Worm (Caenorhabditis elegans) whole organism, L2 larva: ENCODE results near the gene lgc-16.

Experiments used
- ama-1 ChIP-seq: fragments of 150-350 bp; optimal IDR thresholded peaks from 2 replicates; lab custom pipeline; 2018; ENCODE audit warnings: inconsistent platforms
- egl-27 ChIP-seq: sonication (generic microtip); optimal IDR thresholded peaks from 3 replicates; lab custom pipeline; 2017; ENCODE audit warnings: missing biosample characterization, missing genetic modification reagents, missing genetic modification characterization
- elt-3 ChIP-seq: sonication (generic microtip); optimal IDR thresholded peaks from 2 replicates; lab custom pipeline; 2017; ENCODE audit warnings: missing biosample characterization, missing genetic modification characterization
- gmeb-1 ChIP-seq: fragments of 150-350 bp; optimal IDR thresholded peaks from 2 replicates; lab custom pipeline; 2014; ENCODE audit warnings: missing biosample characterization, missing genetic modification characterization
- lin-13 ChIP-seq: fragments of 150-350 bp; optimal IDR thresholded peaks from 2 replicates; lab custom pipeline; 2014; ENCODE audit warnings: missing biosample characterization, missing genetic modification reagents, missing genetic modification characterization
- lin-39 ChIP-seq: fragments of 150-350 bp; optimal IDR thresholded peaks from 2 replicates; lab custom pipeline; 2014; ENCODE audit warnings: missing biosample characterization, missing genetic modification reagents, missing genetic modification characterization
- mab-5 ChIP-seq: fragments of 150-350 bp; optimal IDR thresholded peaks from 2 replicates; lab custom pipeline; 2014; ENCODE audit warnings: missing biosample characterization, missing genetic modification characterization
- nhr-23 ChIP-seq: fragments of 150-350 bp; optimal IDR thresholded peaks from 2 replicates; lab custom pipeline; 2014; ENCODE audit warnings: missing biosample characterization, missing genetic modification reagents, missing genetic modification characterization
- skn-1 ChIP-seq: sonication (generic microtip); optimal IDR thresholded peaks from 2 replicates; lab custom pipeline; 2017; ENCODE audit warnings: missing biosample characterization, missing genetic modification characterization
- unc-55 ChIP-seq: fragments of 150-350 bp; sonication (generic microtip); optimal IDR thresholded peaks from 3 replicates; lab custom pipeline; 2014; ENCODE audit warnings: missing biosample characterization, missing genetic modification reagents, missing genetic modification characterization
- unc-62 ChIP-seq: fragments of 150-350 bp; optimal IDR thresholded peaks from 2 replicates; lab custom pipeline; 2014; ENCODE audit warnings: missing biosample characterization, missing genetic modification reagents, missing genetic modification characterization
- ztf-4 ChIP-seq: fragments of 150-350 bp; optimal IDR thresholded peaks from 2 replicates; lab custom pipeline; 2014; ENCODE audit warnings: missing biosample characterization, missing genetic modification characterization

DNA sequence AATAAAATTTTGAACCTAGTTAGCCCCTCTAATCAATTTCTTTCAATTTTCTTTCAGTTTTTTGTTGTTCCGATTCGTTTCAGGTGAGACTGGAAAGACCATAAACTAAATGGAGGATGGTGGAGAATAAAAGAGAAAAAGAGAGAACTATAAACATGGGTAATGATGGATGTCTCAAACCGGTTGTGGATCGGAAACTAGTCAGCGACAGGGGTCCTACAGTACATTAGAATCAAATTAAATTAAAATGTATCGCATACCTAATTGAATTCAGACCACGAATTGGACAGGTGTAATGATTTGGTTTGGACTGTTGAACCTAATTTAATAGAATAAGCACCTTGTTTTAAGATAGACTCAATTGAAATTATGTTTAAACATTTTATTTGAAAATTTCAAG lies 45.6 kb downstream of the lgc-16 start:
- TF ChIP-seq lin-13 (GFP tag; lab: Kevin White, UChicago) (no peak), elt-3 (tag; lab: Kevin White, UChicago) (no peak), egl-27 (tag; lab: Kevin White, UChicago) (no peak), unc-55 (no peak), ama-1 (no peak), lin-39 (tag; lab: Kevin White, UChicago) (no peak), unc-62 (GFP tag; lab: Kevin White, UChicago) (no peak), mab-5 (tag; lab: Kevin White, UChicago) (no peak), skn-1 (tag; lab: Kevin White, UChicago) (no peak), ztf-4 (tag; lab: Kevin White, UChicago) (no peak), gmeb-1 (tag; lab: Kevin White, UChicago) (no peak), nhr-23 (tag; lab: Kevin White, UChicago) (no peak)
